Worm (Caenorhabditis elegans) whole organism, L1 larva: ENCODE measurements around the gene F10G7.12.

Experiments
- C04F5.9 ChIP-seq: sonication (generic microtip); optimal IDR thresholded peaks from 2 replicates; lab custom pipeline; 2016; ENCODE audit warnings: missing genetic modification characterization, missing compliant biosample characterization
- F16B12.6 ChIP-seq: fragments of 150-350 bp; optimal IDR thresholded peaks from 2 replicates; lab custom pipeline; 2014; ENCODE audit warnings: missing biosample characterization, missing genetic modification characterization
- Y116A8C.19 ChIP-seq: sonication (generic microtip); optimal IDR thresholded peaks from 2 replicates; lab custom pipeline; 2016; ENCODE audit warnings: missing compliant biosample characterization, missing genetic modification characterization, borderline replicate concordance
- alr-1 ChIP-seq: fragments of 200-800 bp; sonication (Bioruptor generic); optimal IDR thresholded peaks from 2 replicates; lab custom pipeline; 2018; ENCODE audit warnings: borderline replicate concordance, mild to moderate bottlenecking, missing genetic modification characterization, missing compliant biosample characterization
- aly-2 ChIP-seq: fragments of 150-350 bp; optimal IDR thresholded peaks from 2 replicates; lab custom pipeline; 2014; ENCODE audit warnings: missing biosample characterization, missing genetic modification characterization
- ama-1 ChIP-seq: fragments of 150-350 bp; optimal IDR thresholded peaks from 2 replicates; lab custom pipeline; 2014
- ceh-63 ChIP-seq: fragments of 200-800 bp; sonication (Bioruptor generic); optimal IDR thresholded peaks from 2 replicates; lab custom pipeline; 2018; ENCODE audit warnings: mild to moderate bottlenecking, missing genetic modification characterization, missing compliant biosample characterization
- ceh-82 ChIP-seq, 3 experiments: fragments of 150-350 bp in 1 of 3; sonication (generic microtip) in 2 of 3; optimal IDR thresholded peaks; 2 replicates each; lab custom pipeline; 2014 to 2017; ENCODE audit warnings: missing biosample characterization in 3 of 3, missing genetic modification characterization in 3 of 3
- ceh-90 ChIP-seq: sonication (generic microtip); optimal IDR thresholded peaks from 2 replicates; lab custom pipeline; 2016; ENCODE audit warnings: missing genetic modification characterization, missing compliant biosample characterization
- ces-1 ChIP-seq: fragments of 150-350 bp; optimal IDR thresholded peaks from 2 replicates; lab custom pipeline; 2014; ENCODE audit warnings: missing biosample characterization, missing genetic modification reagents, missing genetic modification characterization
- efl-1 ChIP-seq, 4 experiments: fragments of 150-350 bp; optimal IDR thresholded peaks in 3 of 4; peaks in 1 of 4; 1 replicate in 1 of 4; 2 replicates in 3 of 4; lab custom pipeline; 2014; ENCODE audit warnings: missing biosample characterization in 2 of 4, missing genetic modification characterization in 2 of 4, missing genetic modification reagents in 2 of 4
- egl-13 ChIP-seq: sonication (generic microtip); optimal IDR thresholded peaks from 2 replicates; lab custom pipeline; 2016; ENCODE audit warnings: missing genotype, missing genetic modification reagents, missing genetic modification characterization, missing compliant biosample characterization
- egl-27 ChIP-seq, 2 experiments: fragments of 150-350 bp in 1 of 2; sonication (generic microtip); optimal IDR thresholded peaks; 3 replicates each; lab custom pipeline; 2017 to 2018; ENCODE audit warnings: missing biosample characterization in 2 of 2, missing genetic modification characterization in 2 of 2, missing genetic modification reagents in 2 of 2
- elt-2 ChIP-seq: sonication (generic microtip); optimal IDR thresholded peaks from 2 replicates; lab custom pipeline; 2016; ENCODE audit warnings: missing genetic modification characterization, mild to moderate bottlenecking, inconsistent platforms, missing compliant biosample characterization, missing genetic modification reagents
- elt-3 ChIP-seq, 6 experiments: fragments of 150-350 bp in 1 of 6; sonication (generic microtip); optimal IDR thresholded peaks; 2 replicates each; lab custom pipeline; 2017 to 2018; ENCODE audit warnings: missing biosample characterization in 6 of 6, missing genetic modification characterization in 6 of 6, inconsistent platforms in 1 of 6
- ets-5 ChIP-seq: fragments of 200-800 bp; sonication (Bioruptor generic); IDR thresholded peaks from 2 replicates; pipeline ENCODE4 v1.3.6; 2022; ENCODE audit warnings: missing genetic modification characterization, missing compliant biosample characterization
- fkh-10 ChIP-seq: sonication (generic microtip); optimal IDR thresholded peaks from 2 replicates; lab custom pipeline; 2017; ENCODE audit warnings: missing biosample characterization, missing genetic modification reagents, missing genetic modification characterization
- fkh-4 ChIP-seq: sonication (generic microtip); optimal IDR thresholded peaks from 2 replicates; lab custom pipeline; 2016; ENCODE audit warnings: missing compliant biosample characterization, missing genetic modification characterization, borderline replicate concordance
- fkh-8 ChIP-seq: sonication (generic microtip); optimal IDR thresholded peaks from 2 replicates; lab custom pipeline; 2016; ENCODE audit warnings: mild to moderate bottlenecking, missing genetic modification characterization, missing compliant biosample characterization
- grh-1 ChIP-seq: fragments of 200-800 bp; sonication (Bioruptor generic); IDR thresholded peaks from 2 replicates; pipeline ENCODE4 v1.3.6; 2022; ENCODE audit warnings: missing genetic modification reagents, missing genetic modification characterization, missing compliant biosample characterization
- hlh-17 ChIP-seq: fragments of 200-800 bp; sonication (Bioruptor generic); optimal IDR thresholded peaks from 2 replicates; lab custom pipeline; 2018; ENCODE audit warnings: missing genetic modification characterization, mild to moderate bottlenecking, missing compliant biosample characterization, moderate library complexity, borderline replicate concordance
- isw-1 ChIP-seq: fragments of 200-800 bp; sonication (Bioruptor generic); IDR thresholded peaks from 2 replicates; pipeline ENCODE4 v1.3.6; 2022; ENCODE audit warnings: missing genetic modification characterization, missing compliant biosample characterization
- jun-1 ChIP-seq: fragments of 150-350 bp; optimal IDR thresholded peaks from 2 replicates; lab custom pipeline; 2014; ENCODE audit warnings: missing biosample characterization, missing genetic modification reagents, missing genetic modification characterization
- lin-13 ChIP-seq: fragments of 150-350 bp; optimal IDR thresholded peaks from 2 replicates; lab custom pipeline; 2014; ENCODE audit warnings: missing biosample characterization, missing genetic modification reagents, missing genetic modification characterization
- lin-14 ChIP-seq: fragments of 200-800 bp; sonication (Bioruptor generic); optimal IDR thresholded peaks from 2 replicates; lab custom pipeline; 2018; ENCODE audit warnings: mild to moderate bottlenecking, missing genetic modification characterization, moderate library complexity, missing compliant biosample characterization
- lin-35 ChIP-seq, 2 experiments: fragments of 150-350 bp; optimal IDR thresholded peaks; 2 replicates each; lab custom pipeline; 2014; ENCODE audit warnings: missing biosample characterization in 2 of 2, missing genetic modification characterization in 2 of 2, missing genetic modification reagents in 2 of 2
- lin-39 ChIP-seq: fragments of 150-350 bp; optimal IDR thresholded peaks from 2 replicates; lab custom pipeline; 2014; ENCODE audit warnings: missing biosample characterization, missing genetic modification reagents, missing genetic modification characterization
- lir-3 ChIP-seq: sonication (generic microtip); optimal IDR thresholded peaks from 2 replicates; lab custom pipeline; 2016; ENCODE audit warnings: mild to moderate bottlenecking, missing genetic modification characterization, moderate library complexity, missing compliant biosample characterization; ENCODE audit not compliant: poor library complexity
- mab-9 ChIP-seq: fragments of 200-800 bp; sonication (Bioruptor generic); IDR thresholded peaks from 2 replicates; pipeline ENCODE4 v1.3.6; 2022; ENCODE audit warnings: missing genetic modification reagents, missing genetic modification characterization, missing compliant biosample characterization
- mdl-1 ChIP-seq, 2 experiments: fragments of 150-350 bp; optimal IDR thresholded peaks; 2 replicates each; lab custom pipeline; 2014 to 2017; ENCODE audit warnings: missing biosample characterization in 2 of 2, missing genetic modification characterization in 2 of 2, inconsistent platforms in 1 of 2
- mef-2 ChIP-seq: fragments of 150-350 bp; optimal IDR thresholded peaks from 2 replicates; lab custom pipeline; 2014; ENCODE audit warnings: missing biosample characterization, missing genetic modification characterization
- mep-1 ChIP-seq: fragments of 150-350 bp; optimal IDR thresholded peaks from 2 replicates; lab custom pipeline; 2014; ENCODE audit warnings: missing biosample characterization, missing genetic modification characterization
- nhr-11 ChIP-seq: fragments of 150-350 bp; optimal IDR thresholded peaks from 2 replicates; lab custom pipeline; 2014; ENCODE audit warnings: missing biosample characterization, missing genetic modification characterization
- nhr-19 ChIP-seq: fragments of 200-800 bp; sonication (Bioruptor generic); conservative IDR thresholded peaks from 2 replicates; pipeline ENCODE4 v1.3.6; 2022; ENCODE audit warnings: missing genetic modification characterization, missing compliant biosample characterization
- nhr-77 ChIP-seq: fragments of 150-350 bp; optimal IDR thresholded peaks from 2 replicates; lab custom pipeline; 2014; ENCODE audit warnings: missing biosample characterization, missing genetic modification characterization
- nhr-85 ChIP-seq: sonication (generic microtip); peaks from one replicate; lab custom pipeline; 2016; ENCODE audit warnings: missing genetic modification characterization, inconsistent platforms, missing compliant biosample characterization
- pag-3 ChIP-seq: sonication (generic microtip); optimal IDR thresholded peaks from 2 replicates; lab custom pipeline; 2017; ENCODE audit warnings: missing genetic modification characterization, mild to moderate bottlenecking, missing compliant biosample characterization, antibody characterized with exemption, borderline replicate concordance; ENCODE audit not compliant: insufficient read depth
- pax-3 ChIP-seq: fragments of 200-800 bp; sonication (Bioruptor generic); optimal IDR thresholded peaks from 2 replicates; lab custom pipeline; 2018; ENCODE audit warnings: mild to moderate bottlenecking, missing genetic modification characterization, moderate library complexity, missing compliant biosample characterization
- pqm-1 ChIP-seq: sonication (generic microtip); optimal IDR thresholded peaks from 3 replicates; lab custom pipeline; 2017; ENCODE audit warnings: missing biosample characterization, missing genetic modification characterization
- rnt-1 ChIP-seq: sonication (generic microtip); optimal IDR thresholded peaks from 2 replicates; lab custom pipeline; 2016; ENCODE audit warnings: mild to moderate bottlenecking, missing genetic modification characterization, moderate library complexity, missing compliant biosample characterization
- snpc-4 ChIP-seq: fragments of 150-350 bp; optimal IDR thresholded peaks from 2 replicates; lab custom pipeline; 2014; ENCODE audit warnings: missing biosample characterization, missing genetic modification characterization
- snu-23 ChIP-seq: sonication (generic microtip); optimal IDR thresholded peaks from 2 replicates; lab custom pipeline; 2016; ENCODE audit warnings: missing genetic modification characterization, missing compliant biosample characterization
- sptf-1 ChIP-seq: fragments of 150-350 bp; optimal IDR thresholded peaks from 2 replicates; lab custom pipeline; 2014; ENCODE audit warnings: missing biosample characterization, missing genetic modification characterization
- sup-37 ChIP-seq: fragments of 200-800 bp; sonication (Bioruptor generic); optimal IDR thresholded peaks from 2 replicates; lab custom pipeline; 2018; ENCODE audit warnings: mild to moderate bottlenecking, missing genetic modification characterization, missing compliant biosample characterization
- tbx-2 ChIP-seq: sonication (generic microtip); optimal IDR thresholded peaks from 2 replicates; lab custom pipeline; 2016; ENCODE audit warnings: missing genetic modification characterization, missing compliant biosample characterization
- tlp-1 ChIP-seq: fragments of 150-350 bp; optimal IDR thresholded peaks from 2 replicates; lab custom pipeline; 2014; ENCODE audit warnings: missing biosample characterization, missing genetic modification characterization
- unc-130 ChIP-seq: fragments of 150-350 bp; optimal IDR thresholded peaks from 2 replicates; lab custom pipeline; 2017; ENCODE audit warnings: missing biosample characterization, missing genetic modification characterization, inconsistent platforms
- unc-30 ChIP-seq: sonication (generic microtip); optimal IDR thresholded peaks from 2 replicates; lab custom pipeline; 2017; ENCODE audit warnings: missing biosample characterization, missing genetic modification characterization
- unc-62 ChIP-seq: fragments of 150-350 bp; optimal IDR thresholded peaks from 2 replicates; lab custom pipeline; 2014; ENCODE audit warnings: missing biosample characterization, missing genetic modification reagents, missing genetic modification characterization
- vab-15 ChIP-seq: sonication (generic microtip); optimal IDR thresholded peaks from 2 replicates; lab custom pipeline; 2017; ENCODE audit warnings: missing genotype, mild to moderate bottlenecking, missing genetic modification characterization, missing compliant biosample characterization
- zag-1 ChIP-seq: fragments of 150-350 bp; optimal IDR thresholded peaks from 2 replicates; lab custom pipeline; 2014; ENCODE audit warnings: missing biosample characterization, missing genetic modification characterization
- ztf-4 ChIP-seq: fragments of 150-350 bp; optimal IDR thresholded peaks from 2 replicates; lab custom pipeline; 2014; ENCODE audit warnings: missing biosample characterization, missing genetic modification characterization

F10G7.12 gene

ce11 chrII:4698266-4698771 is 8.7 kb downstream of the F10G7.12 start, which contains the start of the genes rpn-5 and scc-1 (continued):
- TF ChIP-seq pqm-1: no peak
- TF ChIP-seq pag-3 (tag; lab: Kevin White, UChicago): no peak
- TF ChIP-seq mef-2: no peak
- peak; percentile 70 for TF ChIP-seq nhr-19
- TF ChIP-seq mep-1: peak; percentile 79
- TF ChIP-seq fkh-10 (GFP tag; lab: Kevin White, UChicago): no peak
- TF ChIP-seq isw-1 (GFP tag; lab: Robert Waterston, UW): peak; percentile 77
- peak; percentile 66 for TF ChIP-seq lir-3 (tag; lab: Kevin White, UChicago)
- no peak for TF ChIP-seq egl-13
- peak; percentile 17 for TF ChIP-seq ztf-4 (tag; lab: Kevin White, UChicago)
- TF ChIP-seq lin-39 (tag; lab: Kevin White, UChicago): peak; percentile 56
- no peak for TF ChIP-seq tlp-1
- peak; percentile 10 for TF ChIP-seq jun-1 (tag; lab: Kevin White, UChicago)
- no peak for TF ChIP-seq unc-62
- TF ChIP-seq ceh-90 (tag; lab: Kevin White, UChicago): peak; percentile 39
- TF ChIP-seq mdl-1 (tag; optimal IDR thresholded peaks at IDR 0.05; lab: Kevin White, UChicago): peak in 1 of 2 experiments; percentile 49
- no peak for TF ChIP-seq Y116A8C.19
- no peak for TF ChIP-seq hlh-17
- no peak for TF ChIP-seq mab-9
- TF ChIP-seq unc-30 (tag; lab: Kevin White, UChicago): no peak
- no peak for TF ChIP-seq sptf-1
- TF ChIP-seq pax-3: no peak
- peak; percentile 42 for TF ChIP-seq nhr-77 (tag; lab: Kevin White, UChicago)
- no peak for TF ChIP-seq fkh-4 (tag; lab: Kevin White, UChicago)
- TF ChIP-seq C04F5.9 (tag; lab: Kevin White, UChicago): no peak
- TF ChIP-seq alr-1 (tag; lab: Kevin White, UChicago): no peak
- peak; percentile 24 for TF ChIP-seq snpc-4 (tag; lab: Kevin White, UChicago)
- no peak for TF ChIP-seq ama-1
- TF ChIP-seq aly-2 (tag; lab: Kevin White, UChicago): no peak
- peak; percentile 63 for TF ChIP-seq lin-14 (GFP tag; lab: Kevin White, UChicago)
- peak; percentile 67 for TF ChIP-seq tbx-2 (tag; lab: Kevin White, UChicago)
- peak; percentile 32 for TF ChIP-seq elt-2 (tag; lab: Kevin White, UChicago)
- peak; percentile 52 for TF ChIP-seq lin-13 (GFP tag; lab: Kevin White, UChicago)
- peak in 2 of 3 experiments; percentile 59 to 81 for TF ChIP-seq ceh-82 (tag; optimal IDR thresholded peaks at IDR 0.05; lab: Kevin White, UChicago)
- TF ChIP-seq ceh-63 (GFP tag; lab: Kevin White, UChicago): no peak
- TF ChIP-seq fkh-8 (tag; lab: Kevin White, UChicago): peak; percentile 12
- TF ChIP-seq egl-27 (tag; optimal IDR thresholded peaks at IDR 0.05; lab: Kevin White, UChicago): no peak
- no peak for TF ChIP-seq sup-37 (GFP tag; lab: Kevin White, UChicago)
- peak; percentile 62 for TF ChIP-seq vab-15 (tag; lab: Kevin White, UChicago)
- TF ChIP-seq grh-1: no peak
- TF ChIP-seq efl-1 (optimal IDR thresholded peaks at IDR 0.05; lab: Kevin White, UChicago): peak; percentile 93 to 96
- TF ChIP-seq efl-1 (GFP tag; optimal IDR thresholded peaks at IDR 0.05 in 1 of 2; lab: Kevin White, UChicago): peak; percentile 94 to 99
- no peak for TF ChIP-seq ets-5 (GFP tag; lab: Robert Waterston, UW)
- TF ChIP-seq nhr-85 (tag; lab: Kevin White, UChicago): peak; percentile 31
- peak; percentile 77 for TF ChIP-seq snu-23
- no peak for TF ChIP-seq ces-1 (GFP tag; lab: Kevin White, UChicago)
- peak; percentile 92 to 97 for TF ChIP-seq lin-35 (GFP tag; optimal IDR thresholded peaks at IDR 0.05; lab: Kevin White, UChicago)
- TF ChIP-seq zag-1 (tag; lab: Kevin White, UChicago): no peak
- peak; percentile 50 for TF ChIP-seq nhr-11 (tag; lab: Kevin White, UChicago)
- peak; percentile 44 for TF ChIP-seq F16B12.6 (tag; lab: Kevin White, UChicago)
- peak; percentile 77 for TF ChIP-seq rnt-1 (tag; lab: Kevin White, UChicago)
- peak; percentile 84 for TF ChIP-seq unc-130 (tag; lab: Kevin White, UChicago)
- TF ChIP-seq elt-3 (tag; optimal IDR thresholded peaks at IDR 0.05; lab: Kevin White, UChicago): peak in 2 of 6 experiments; percentile 57 to 64
